Worm (Caenorhabditis elegans) whole organism, L1 larva: ENCODE results near the gene str-199.

Experiments
- F16B12.6 ChIP-seq: fragments of 150-350 bp; optimal IDR thresholded peaks from 2 replicates; lab custom pipeline; 2014; ENCODE audit warnings: missing biosample characterization, missing genetic modification characterization
- fkh-10 ChIP-seq: sonication (generic microtip); optimal IDR thresholded peaks from 2 replicates; lab custom pipeline; 2017; ENCODE audit warnings: missing biosample characterization, missing genetic modification reagents, missing genetic modification characterization
- hlh-4 ChIP-seq: sonication (generic microtip); optimal IDR thresholded peaks from 2 replicates; lab custom pipeline; 2016; ENCODE audit warnings: mild to moderate bottlenecking, missing genetic modification characterization, missing compliant biosample characterization
- lin-35 ChIP-seq, 2 experiments: fragments of 150-350 bp; optimal IDR thresholded peaks; 2 replicates each; lab custom pipeline; 2014; ENCODE audit warnings: missing biosample characterization in 2 of 2, missing genetic modification characterization in 2 of 2, missing genetic modification reagents in 2 of 2
- nhr-47 ChIP-seq: sonication (generic microtip); optimal IDR thresholded peaks from 2 replicates; lab custom pipeline; 2016; ENCODE audit warnings: mild to moderate bottlenecking, missing genetic modification characterization, moderate library complexity, missing compliant biosample characterization
- pqm-1 ChIP-seq: sonication (generic microtip); optimal IDR thresholded peaks from 3 replicates; lab custom pipeline; 2017; ENCODE audit warnings: missing biosample characterization, missing genetic modification characterization
- skn-1 ChIP-seq: fragments of 150-350 bp; optimal IDR thresholded peaks from 2 replicates; lab custom pipeline; 2014; ENCODE audit warnings: missing biosample characterization, missing genetic modification characterization
- zip-4 ChIP-seq: fragments of 200-800 bp; sonication (Bioruptor generic); optimal IDR thresholded peaks from 2 replicates; lab custom pipeline; 2018; ENCODE audit warnings: mild to moderate bottlenecking, missing genetic modification characterization, moderate library complexity, missing compliant biosample characterization

DNA sequence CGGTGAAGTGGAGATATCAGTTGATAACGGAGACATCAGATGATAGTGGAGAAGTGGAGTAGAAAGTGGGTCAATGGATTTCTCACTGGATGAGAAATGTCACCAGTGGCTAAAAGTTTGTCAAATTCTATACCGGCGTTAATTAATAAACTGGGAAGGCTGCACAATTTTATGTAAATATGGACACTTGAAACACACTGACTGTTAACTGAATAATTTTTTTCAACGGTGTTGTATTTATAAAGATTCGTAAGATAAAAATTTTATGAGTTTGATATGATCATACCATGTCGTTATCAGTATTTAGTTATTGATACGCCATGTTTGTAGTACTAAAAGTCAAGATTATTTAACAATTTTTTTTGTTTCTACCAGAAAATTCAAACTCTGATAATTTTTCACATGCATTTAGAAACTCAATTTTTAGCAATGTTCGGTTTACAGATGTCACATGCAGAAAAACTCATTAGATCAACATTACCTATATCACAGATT, 30.8 kb downstream of the str-199 start, which contains the start of gene F40D4.12:
- TF ChIP-seq pqm-1 (tag; lab: Kevin White, UChicago) (no peak), lin-35 (GFP tag; optimal IDR thresholded peaks at IDR 0.05; lab: Kevin White, UChicago) (no peak), zip-4 (GFP tag; lab: Kevin White, UChicago) (no peak), fkh-10 (GFP tag; lab: Kevin White, UChicago) (no peak), nhr-47 (tag; lab: Kevin White, UChicago) (no peak), hlh-4 (tag; lab: Kevin White, UChicago) (no peak), skn-1 (no peak), F16B12.6 (tag; lab: Kevin White, UChicago) (no peak)
